Fruit fly (Drosophila melanogaster): Measurements from ENCODE around the gene CG17376.

DNA sequence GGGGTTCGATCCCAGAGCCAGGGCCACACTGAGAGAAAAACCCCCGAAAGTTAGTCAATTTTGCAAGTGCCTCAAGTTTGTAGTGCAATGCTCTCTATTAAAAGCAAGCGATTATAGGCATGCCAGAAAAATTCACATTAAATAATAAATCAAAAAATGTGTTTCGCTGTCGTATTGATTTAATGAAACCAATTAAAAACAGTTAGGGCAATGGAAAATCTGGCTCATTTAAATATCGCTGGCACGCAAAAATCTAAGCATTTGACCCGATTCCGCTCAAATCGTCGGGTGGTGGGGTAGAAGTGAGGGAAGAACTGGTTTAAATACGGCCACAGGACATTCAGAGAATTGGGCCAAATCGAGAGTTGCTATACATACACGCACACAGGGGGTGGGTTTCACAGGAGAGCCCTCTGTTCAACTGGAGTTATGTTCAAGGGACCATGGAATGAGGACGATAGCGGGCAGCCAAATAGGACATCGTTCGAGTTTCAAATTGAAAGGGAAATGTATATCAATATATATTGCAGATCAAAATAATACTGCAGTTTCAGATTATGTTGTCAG is 5.7 kb downstream of the CG17376 start:
- TF ChIP-seq insv (optimal IDR thresholded peaks at IDR 0.05) (no peak), Myc (optimal IDR thresholded peaks at IDR 0.05) (no peak), psq (optimal IDR thresholded peaks at IDR 0.05) (no peak), h (optimal IDR thresholded peaks at IDR 0.05) (no peak), ttk (optimal IDR thresholded peaks at IDR 0.05) (no peak)

Data from Kc167 (cell line).